Fruit fly (Drosophila melanogaster) whole organism, prepupa: Measurements from ENCODE around the gene CG32040.

Experiments used
- Blimp-1 ChIP-seq: fragments of 200-800 bp; sonication (Bioruptor generic); optimal IDR thresholded peaks from 3 replicates; lab custom pipeline; 2017; ENCODE audit warnings: missing biosample characterization, missing genetic modification characterization, mild to moderate bottlenecking, moderate library complexity, missing genetic modification reagents
- CG11294 ChIP-seq: fragments of 200-800 bp; sonication (Bioruptor generic); IDR thresholded peaks from 2 replicates; pipeline ENCODE4 v1.3.6; 2022; ENCODE audit warnings: missing biosample characterization, missing genetic modification characterization
- CG16779 ChIP-seq: fragments of 200-800 bp; sonication (Bioruptor generic); optimal IDR thresholded peaks from 3 replicates; lab custom pipeline; 2017; ENCODE audit warnings: missing biosample characterization, mild to moderate bottlenecking, missing genetic modification characterization
- CG3032 ChIP-seq: fragments of 200-800 bp; optimal IDR thresholded peaks from 2 replicates; lab custom pipeline; 2019; ENCODE audit warnings: missing biosample characterization, mild to moderate bottlenecking, missing genetic modification characterization, moderate library complexity
- CG3919 ChIP-seq: fragments of 200-800 bp; sonication (Bioruptor generic); optimal IDR thresholded peaks from 3 replicates; lab custom pipeline; 2016; ENCODE audit warnings: missing biosample characterization, missing genetic modification characterization
- CG4318 ChIP-seq: fragments of 200-800 bp; sonication (Bioruptor generic); optimal IDR thresholded peaks from 3 replicates; lab custom pipeline; 2017; ENCODE audit warnings: missing biosample characterization, mild to moderate bottlenecking, missing genetic modification characterization
- CG6792 ChIP-seq: fragments of 200-800 bp; sonication (Bioruptor generic); optimal IDR thresholded peaks from 3 replicates; lab custom pipeline; 2016; ENCODE audit warnings: missing biosample characterization, missing genetic modification characterization
- CG6854 ChIP-seq: fragments of 200-800 bp; sonication (Bioruptor generic); optimal IDR thresholded peaks from 2 replicates; lab custom pipeline; 2017; ENCODE audit warnings: missing biosample characterization, mild to moderate bottlenecking, missing genetic modification characterization
- Eip93F ChIP-seq: fragments of 200-800 bp; sonication (Bioruptor generic); optimal IDR thresholded peaks from 2 replicates; lab custom pipeline; 2016; ENCODE audit warnings: missing biosample characterization, mild to moderate bottlenecking, missing genetic modification characterization
- Ets96B ChIP-seq: fragments of 200-800 bp; optimal IDR thresholded peaks from 2 replicates; lab custom pipeline; 2019; ENCODE audit warnings: missing biosample characterization, mild to moderate bottlenecking, missing genetic modification characterization, moderate library complexity
- Hr38 ChIP-seq: sonication (Bioruptor generic); optimal IDR thresholded peaks from 2 replicates; lab custom pipeline; 2016; ENCODE audit warnings: missing biosample characterization, missing genetic modification characterization
- Hr39 ChIP-seq: fragments of 200-800 bp; sonication (Bioruptor generic); optimal IDR thresholded peaks from 2 replicates; lab custom pipeline; 2016; ENCODE audit warnings: missing biosample characterization, missing genetic modification characterization
- esn ChIP-seq: fragments of 200-800 bp; sonication (Bioruptor generic); optimal IDR thresholded peaks from 2 replicates; lab custom pipeline; 2016; ENCODE audit warnings: missing biosample characterization, mild to moderate bottlenecking, missing genetic modification characterization, moderate library complexity
- vri ChIP-seq: fragments of 200-800 bp; sonication (Bioruptor generic); optimal IDR thresholded peaks from 3 replicates; lab custom pipeline; 2016; ENCODE audit warnings: missing biosample characterization, mild to moderate bottlenecking, missing genetic modification characterization

- TF ChIP-seq Ets96B (tag; lab: Kevin White, UChicago): no peak
- TF ChIP-seq CG6854 (GFP tag; lab: Kevin White, UChicago): no peak
- TF ChIP-seq Eip93F (GFP tag; lab: Kevin White, UChicago): no peak
- TF ChIP-seq CG11294: no peak; the same call in 1 of the 2 replicates
- no peak for TF ChIP-seq Hr39
- no peak for TF ChIP-seq CG3032 (tag; lab: Kevin White, UChicago)
- TF ChIP-seq CG16779 (tag; lab: Kevin White, UChicago): no peak
- no peak for TF ChIP-seq Blimp-1
- TF ChIP-seq esn: no peak
- no peak for TF ChIP-seq Hr38 (GFP tag; lab: Kevin White, UChicago)
- TF ChIP-seq CG3919: no peak
- no peak for TF ChIP-seq CG6792
- no peak for TF ChIP-seq CG4318 (GFP tag; lab: Kevin White, UChicago)
- TF ChIP-seq vri (GFP tag; lab: Kevin White, UChicago): no peak
Measured at dm6 chr3L:9339021-9339420, 14.8 kb upstream of the CG32040 start.
